Worm (Caenorhabditis elegans): ENCODE results near the gene pkc-1.
A peak's percentile ranks its signal among the peaks of the same experiment; 100 is the strongest.

pkc-1 gene

DNA sequence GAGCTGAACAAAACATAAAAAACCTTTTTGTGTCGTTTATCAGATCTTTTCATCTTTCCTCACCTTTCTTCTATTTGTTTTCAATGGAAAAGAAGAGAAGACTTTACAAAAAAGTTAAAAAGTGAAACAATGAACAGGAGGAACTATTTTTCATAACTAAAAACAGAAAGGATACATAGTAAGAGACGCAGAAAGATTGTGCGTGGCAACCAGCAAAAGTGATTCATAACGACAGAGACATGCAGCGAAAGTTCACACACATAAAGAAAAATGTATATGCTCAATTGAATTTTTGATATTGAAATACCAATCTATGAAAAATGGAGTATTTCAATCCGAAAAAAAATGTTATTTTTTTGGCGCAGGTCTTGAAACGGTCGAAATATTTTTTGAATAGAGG lies 42.1 kb downstream of the pkc-1 start:
- TF ChIP-seq mls-2 (tag; optimal IDR thresholded peaks at IDR 0.05) = no peak
- no peak for TF ChIP-seq mep-1 (tag; optimal IDR thresholded peaks at IDR 0.05)
- TF ChIP-seq pha-4 (tag; optimal IDR thresholded peaks at IDR 0.05) = no peak
- TF ChIP-seq lsy-2 (tag; optimal IDR thresholded peaks at IDR 0.05) = no peak
- no peak for TF ChIP-seq mab-5 (tag; optimal IDR thresholded peaks at IDR 0.05)
- no peak for TF ChIP-seq nhr-76 (tag; optimal IDR thresholded peaks at IDR 0.05)
- TF ChIP-seq blmp-1 (tag; optimal IDR thresholded peaks at IDR 0.05) = peak; percentile 47

DNA sequence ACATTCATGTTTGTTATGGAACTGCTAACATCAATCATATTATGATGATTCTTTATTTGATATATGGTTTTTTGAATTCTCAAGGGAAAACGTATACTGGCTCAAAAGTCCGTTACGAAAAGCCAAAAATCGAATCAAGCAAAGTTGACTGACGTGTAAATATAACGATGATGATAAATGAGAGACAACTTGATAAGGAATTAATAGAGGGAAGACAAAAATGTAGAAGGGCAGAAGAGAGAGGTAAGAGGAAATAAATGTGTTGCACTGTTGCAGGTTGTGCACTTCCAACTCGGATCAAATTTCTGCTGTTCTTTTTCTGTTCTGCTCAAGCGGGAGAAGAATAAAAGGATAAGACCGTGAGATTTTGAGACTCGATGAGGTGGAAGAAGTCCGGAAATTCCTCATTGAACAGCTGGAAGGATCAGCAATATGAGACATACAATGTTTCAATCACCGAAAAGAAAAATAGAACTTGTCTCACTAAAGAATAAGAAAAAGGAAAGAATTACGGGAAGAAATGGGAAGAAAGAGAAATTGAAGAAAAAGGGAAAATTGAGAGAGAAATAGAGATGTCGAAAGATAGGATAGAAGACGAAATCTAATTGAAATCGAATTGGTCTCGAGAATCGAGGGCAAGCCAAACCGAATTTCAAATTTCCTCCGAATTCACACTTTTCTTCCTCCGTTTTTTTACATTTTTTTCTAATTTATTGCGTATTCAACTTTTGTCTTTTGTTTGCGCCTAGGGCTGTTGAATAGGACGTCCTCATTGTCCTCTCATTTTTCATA lies 45.7 kb downstream of the pkc-1 start:
- no peak for TF ChIP-seq drap-1 (GFP tag; optimal IDR thresholded peaks at IDR 0.05)
- no peak for TF ChIP-seq mab-5 (tag; optimal IDR thresholded peaks at IDR 0.05)
- TF ChIP-seq cnd-1 (tag; optimal IDR thresholded peaks at IDR 0.05) = no peak
- no peak for TF ChIP-seq nhr-76 (tag; optimal IDR thresholded peaks at IDR 0.05)
- TF ChIP-seq hlh-1 (tag; optimal IDR thresholded peaks at IDR 0.05) = no peak
- TF ChIP-seq ces-1 (GFP tag; optimal IDR thresholded peaks at IDR 0.05) = peak; percentile 97
- TF ChIP-seq blmp-1 (tag; optimal IDR thresholded peaks at IDR 0.05) = peak; percentile 80
- no peak for TF ChIP-seq unc-39 (tag; optimal IDR thresholded peaks at IDR 0.05)
- no peak for TF ChIP-seq lin-13 (tag; optimal IDR thresholded peaks at IDR 0.05)

DNA sequence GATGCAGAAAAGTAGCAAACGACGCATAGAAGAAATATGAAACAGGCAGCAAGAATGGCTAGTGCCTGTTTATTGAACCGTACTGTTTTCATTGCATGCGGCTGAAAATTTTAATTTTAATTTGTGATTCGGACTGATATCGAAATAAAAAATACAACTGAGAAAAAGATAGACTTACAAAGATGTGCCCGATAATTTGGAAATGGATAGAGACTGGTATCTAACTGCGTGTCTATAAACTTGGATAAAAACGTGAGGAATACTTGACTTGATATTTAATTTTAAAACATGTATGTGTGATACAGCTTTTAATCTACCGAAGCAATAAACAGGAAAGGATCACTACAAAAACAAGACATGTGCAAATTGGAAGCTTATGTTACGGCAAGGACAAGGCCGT lies 46.6 kb downstream of the pkc-1 start, which contains the start of gene mans-2:
Gene mans-2, minus strand, starts transcription at position 101 of the 400 bp plus-strand sequence.
- no peak for TF ChIP-seq unc-62 (GFP tag; optimal IDR thresholded peaks at IDR 0.05)
- TF ChIP-seq M03D4.4 (tag; optimal IDR thresholded peaks at IDR 0.05) = no peak
- TF ChIP-seq ztf-11 (tag; optimal IDR thresholded peaks at IDR 0.05) = no peak

DNA sequence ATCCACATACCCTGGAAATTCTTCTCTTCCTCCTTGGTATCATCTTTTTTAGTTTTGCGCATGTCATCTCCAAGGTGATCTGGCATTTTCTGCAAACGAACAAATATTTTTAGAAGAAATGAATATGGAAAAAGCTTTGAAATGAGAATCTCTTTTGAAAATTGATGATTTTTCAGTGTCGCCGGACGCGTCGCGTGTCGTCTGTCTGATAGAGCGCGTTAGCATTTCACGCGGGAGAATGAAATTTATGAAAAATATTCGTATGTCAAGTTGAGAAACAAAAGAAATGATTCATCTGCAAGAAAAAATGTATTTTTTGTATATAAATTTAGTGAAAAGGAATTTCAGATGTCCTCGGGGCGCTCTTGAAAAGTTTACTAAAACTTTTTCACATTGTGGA lies 49.7 kb downstream of the pkc-1 start, which contains the start of gene rpt-1:
Gene rpt-1, minus strand, starts transcription at position 89 of the 400 bp plus-strand sequence.
- TF ChIP-seq sptf-1 (tag; optimal IDR thresholded peaks at IDR 0.05) (peak; percentile 35), ceh-83 (GFP tag; optimal IDR thresholded peaks at IDR 0.05) (peak; percentile 0), mab-5 (tag; optimal IDR thresholded peaks at IDR 0.05) (no peak), ces-1 (GFP tag; optimal IDR thresholded peaks at IDR 0.05) (peak; percentile 52), mep-1 (tag; optimal IDR thresholded peaks at IDR 0.05) (peak; percentile 69), tbx-8 (GFP tag; optimal IDR thresholded peaks at IDR 0.05) (no peak), nhr-28 (tag; optimal IDR thresholded peaks at IDR 0.05) (no peak), lin-13 (tag; optimal IDR thresholded peaks at IDR 0.05) (peak; percentile 70), snpc-4 (tag; optimal IDR thresholded peaks at IDR 0.05) (no peak), nhr-2 (tag; optimal IDR thresholded peaks at IDR 0.05) (no peak), elt-1 (tag; optimal IDR thresholded peaks at IDR 0.05; ENCODE audit: borderline replicate concordance, insufficient read depth) (no peak), hlh-1 (tag; optimal IDR thresholded peaks at IDR 0.05) (peak; percentile 44), unc-120 (tag; optimal IDR thresholded peaks at IDR 0.05; ENCODE audit: poor library complexity, severe bottlenecking) (no peak), pha-4 (tag; optimal IDR thresholded peaks at IDR 0.05) (peak; percentile 33), lsy-2 (tag; optimal IDR thresholded peaks at IDR 0.05) (peak; percentile 50), nhr-237 (tag; optimal IDR thresholded peaks at IDR 0.05) (peak; percentile 68), unc-62 (GFP tag; optimal IDR thresholded peaks at IDR 0.05) (peak; percentile 17)

DNA sequence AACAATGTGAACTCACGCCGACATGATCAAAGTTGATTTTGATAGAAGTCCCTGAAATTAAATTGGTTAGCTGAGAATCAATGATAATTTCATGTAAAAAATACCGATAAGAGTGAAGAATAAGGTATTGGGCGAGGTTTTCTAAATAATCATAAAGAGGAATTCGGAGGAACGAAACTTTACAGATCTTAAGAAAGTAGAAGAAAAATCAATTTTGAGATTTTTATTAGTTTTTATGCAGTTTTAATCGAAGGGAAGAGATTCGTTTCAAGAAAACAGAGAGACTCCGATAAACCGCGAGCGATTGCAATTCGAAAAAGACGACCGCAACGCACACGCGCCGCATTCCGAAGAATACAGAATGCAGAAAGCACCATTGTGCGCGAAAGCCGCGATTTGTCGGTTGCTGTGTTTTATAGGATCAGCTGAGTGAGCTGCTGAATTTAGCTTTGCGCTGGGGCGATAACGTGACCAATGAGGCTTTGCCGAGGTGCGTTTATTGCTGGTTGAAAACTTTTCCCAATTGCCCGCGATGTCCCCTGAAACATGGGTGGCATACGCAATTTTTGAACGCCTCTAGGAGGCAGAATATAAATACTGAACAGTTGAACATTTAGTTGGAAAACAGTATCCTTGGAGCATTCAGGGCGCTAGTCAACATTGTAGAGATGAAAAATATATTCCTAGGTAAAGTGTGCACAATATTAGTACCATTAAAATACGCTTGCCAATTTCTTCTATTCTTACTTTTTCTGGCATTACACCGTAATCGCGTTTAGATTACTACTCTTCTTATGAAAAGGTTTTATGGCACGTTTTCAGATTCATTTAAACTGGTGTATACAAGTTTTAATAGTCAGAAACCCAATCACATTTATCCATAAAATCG lies 52.0 kb downstream of the pkc-1 start, which contains the start of gene snr-4:
Gene snr-4, minus strand, starts transcription at position 51 of the 889 bp plus-strand sequence.
- TF ChIP-seq mab-5 (tag; optimal IDR thresholded peaks at IDR 0.05) = no peak
- peak; percentile 53 for TF ChIP-seq M03D4.4 (tag; optimal IDR thresholded peaks at IDR 0.05)
- peak; percentile 51 for TF ChIP-seq sem-2 (GFP tag; optimal IDR thresholded peaks at IDR 0.05)
- TF ChIP-seq zip-8 (tag; optimal IDR thresholded peaks at IDR 0.05) = no peak
- peak; percentile 44 for TF ChIP-seq nhr-12 (tag; optimal IDR thresholded peaks at IDR 0.05)
- no peak for TF ChIP-seq lin-32 (GFP tag; optimal IDR thresholded peaks at IDR 0.05)
- TF ChIP-seq lsy-2 (tag; optimal IDR thresholded peaks at IDR 0.05) = peak; percentile 81
- peak; percentile 76 for TF ChIP-seq ham-2 (GFP tag; optimal IDR thresholded peaks at IDR 0.05)
- peak; percentile 54 for TF ChIP-seq ztf-11 (tag; optimal IDR thresholded peaks at IDR 0.05)
- TF ChIP-seq ceh-39 (tag; optimal IDR thresholded peaks at IDR 0.05) = peak; percentile 92
- peak; percentile 92 for TF ChIP-seq pha-4 (tag; optimal IDR thresholded peaks at IDR 0.05)
- TF ChIP-seq ceh-43 (GFP tag; optimal IDR thresholded peaks at IDR 0.05) = no peak
- TF ChIP-seq elt-3 (tag; optimal IDR thresholded peaks at IDR 0.05) = no peak
- TF ChIP-seq nhr-237 (tag; optimal IDR thresholded peaks at IDR 0.05) = peak; percentile 49
- peak; percentile 65 for TF ChIP-seq ces-1 (GFP tag; optimal IDR thresholded peaks at IDR 0.05)
- no peak for TF ChIP-seq nhr-28 (tag; optimal IDR thresholded peaks at IDR 0.05)
- no peak for TF ChIP-seq nhr-2 (tag; optimal IDR thresholded peaks at IDR 0.05)
- TF ChIP-seq snpc-4 (tag; optimal IDR thresholded peaks at IDR 0.05) = no peak
- no peak for TF ChIP-seq unc-39 (tag; optimal IDR thresholded peaks at IDR 0.05)
- TF ChIP-seq mls-2 (tag; optimal IDR thresholded peaks at IDR 0.05) = peak; percentile 41
- TF ChIP-seq hlh-1 (tag; optimal IDR thresholded peaks at IDR 0.05) = peak; percentile 35
- peak; percentile 25 for TF ChIP-seq unc-62 (GFP tag; optimal IDR thresholded peaks at IDR 0.05)
- TF ChIP-seq unc-120 (tag; optimal IDR thresholded peaks at IDR 0.05; ENCODE audit: poor library complexity, severe bottlenecking) = peak; percentile 71
- TF ChIP-seq cnd-1 (tag; optimal IDR thresholded peaks at IDR 0.05) = peak; percentile 57
- TF ChIP-seq bed-3 (GFP tag; optimal IDR thresholded peaks at IDR 0.05) = no peak
- peak; percentile 31 for TF ChIP-seq elt-1 (tag; optimal IDR thresholded peaks at IDR 0.05; ENCODE audit: borderline replicate concordance, insufficient read depth)
- peak; percentile 82 for TF ChIP-seq drap-1 (GFP tag; optimal IDR thresholded peaks at IDR 0.05)
- no peak for TF ChIP-seq blmp-1 (tag; optimal IDR thresholded peaks at IDR 0.05)
- peak; percentile 81 for TF ChIP-seq mep-1 (tag; optimal IDR thresholded peaks at IDR 0.05)
- TF ChIP-seq sptf-1 (tag; optimal IDR thresholded peaks at IDR 0.05) = peak; percentile 72
- TF ChIP-seq tbx-8 (GFP tag; optimal IDR thresholded peaks at IDR 0.05) = peak; percentile 64
